Worm (Caenorhabditis elegans) whole organism, late embryonic: ENCODE results near the gene egl-6.

ENCODE experiments used
- ama-1 ChIP-seq: fragments of 150-350 bp; optimal IDR thresholded peaks from 2 replicates; lab custom pipeline; 2014
- npax-4 ChIP-seq: sonication (generic microtip); optimal IDR thresholded peaks from 2 replicates; lab custom pipeline; 2016; ENCODE audit warnings: missing genetic modification characterization, missing compliant biosample characterization

ce11 chrX:5905764-5906163 lies 25.2 kb upstream of the egl-6 start:
- TF ChIP-seq npax-4 (tag; lab: Kevin White, UChicago) (no peak), ama-1 (lab: Kevin White, UChicago) (no peak)
